Worm (Caenorhabditis elegans): ENCODE results near the gene mmaa-1.

ce11 chrII:7116350-7116749, 15.4 kb upstream of the mmaa-1 start, which contains the start of gene spon-1:
- TF ChIP-seq him-1 (tag; optimal IDR thresholded peaks at IDR 0.05) (no peak), W03F9.2 (tag; optimal IDR thresholded peaks at IDR 0.05) (no peak)

Data from whole organism, L4/young adult.